Worm (Caenorhabditis elegans) whole organism, midembryonic: ENCODE data around the gene ZK899.1.

Source experiments
- T22C8.4 ChIP-seq: fragments of 200-800 bp; sonication (Bioruptor generic); IDR thresholded peaks from 2 replicates; pipeline ENCODE4 v1.3.6; 2022; ENCODE audit warnings: missing genetic modification characterization, missing compliant biosample characterization
- cog-1 ChIP-seq: sonication (generic microtip); optimal IDR thresholded peaks from 2 replicates; lab custom pipeline; 2016; ENCODE audit warnings: missing genetic modification characterization, missing compliant biosample characterization
- flt-1 ChIP-seq: fragments of 200-800 bp; sonication (Bioruptor generic); IDR thresholded peaks from 2 replicates; pipeline ENCODE4 v1.3.6; 2022; ENCODE audit warnings: missing genetic modification characterization, missing compliant biosample characterization
- klf-2 ChIP-seq: fragments of 200-800 bp; sonication (Bioruptor generic); conservative IDR thresholded peaks from 2 replicates; pipeline ENCODE4 v1.3.6; 2022; ENCODE audit warnings: missing genetic modification reagents, missing genetic modification characterization, missing compliant biosample characterization
- med-1 ChIP-seq: sonication (generic microtip); optimal IDR thresholded peaks from 2 replicates; lab custom pipeline; 2017; ENCODE audit warnings: missing genetic modification characterization, mild to moderate bottlenecking, missing compliant biosample characterization, antibody characterized with exemption, missing genetic modification reagents; ENCODE audit not compliant: insufficient read depth
- ref-1 ChIP-seq: fragments of 200-800 bp; sonication (Bioruptor generic); conservative IDR thresholded peaks from 2 replicates; pipeline ENCODE4 v1.3.6; 2022; ENCODE audit warnings: missing genetic modification reagents, missing genetic modification characterization, missing compliant biosample characterization
- tab-1 ChIP-seq: fragments of 200-800 bp; sonication (Bioruptor generic); IDR thresholded peaks from 2 replicates; pipeline ENCODE4 v1.3.6; 2022; ENCODE audit warnings: missing genetic modification characterization, missing compliant biosample characterization
- ztf-23 ChIP-seq: fragments of 200-800 bp; sonication (Bioruptor generic); IDR thresholded peaks from 2 replicates; pipeline ENCODE4 v1.3.6; 2022; ENCODE audit warnings: missing genetic modification reagents, missing genetic modification characterization, missing compliant biosample characterization
- ztf-29 ChIP-seq: fragments of 200-800 bp; sonication (Bioruptor generic); IDR thresholded peaks from 2 replicates; pipeline ENCODE4 v1.3.6; 2022; ENCODE audit warnings: missing genetic modification reagents, missing genetic modification characterization, missing compliant biosample characterization

Gene ZK899.1

ce11 chrX:9417948-9418347, 28.5 kb upstream of the ZK899.1 start:
- TF ChIP-seq ztf-23 (GFP tag; lab: Robert Waterston, UW) (no peak), med-1 (GFP tag; lab: Kevin White, UChicago) (no peak), tab-1 (GFP tag; lab: Robert Waterston, UW) (no peak), T22C8.4 (no peak), klf-2 (GFP tag; lab: Robert Waterston, UW) (no peak), ztf-29 (GFP tag; lab: Robert Waterston, UW) (no peak), flt-1 (GFP tag; lab: Robert Waterston, UW) (no peak), cog-1 (tag; lab: Kevin White, UChicago) (no peak), ref-1 (no peak)

ce11 chrX:9428059-9428458, 18.4 kb upstream of the ZK899.1 start, which contains the start of gene B0272.4:
Gene B0272.4 (plus strand): TSS chrX:9428431.
- TF ChIP-seq cog-1 (tag; lab: Kevin White, UChicago) = no peak

ce11 chrX:9431002-9431482, 15.4 kb upstream of the ZK899.1 start, which contains the start of gene B0272.3:
Gene B0272.3 (plus strand): TSS chrX:9431432.
- TF ChIP-seq cog-1 (tag; lab: Kevin White, UChicago) (peak; percentile 17), tab-1 (GFP tag; lab: Robert Waterston, UW) (no peak)

- no peak for TF ChIP-seq ztf-23 (GFP tag; lab: Robert Waterston, UW)
- TF ChIP-seq ztf-29 (GFP tag; lab: Robert Waterston, UW) = no peak
- no peak for TF ChIP-seq cog-1 (tag; lab: Kevin White, UChicago)
- no peak for TF ChIP-seq klf-2 (GFP tag; lab: Robert Waterston, UW)
- no peak for TF ChIP-seq tab-1 (GFP tag; lab: Robert Waterston, UW)
- TF ChIP-seq med-1 (GFP tag; lab: Kevin White, UChicago) = no peak
- no peak for TF ChIP-seq flt-1 (GFP tag; lab: Robert Waterston, UW)
- no peak for TF ChIP-seq ref-1
- TF ChIP-seq T22C8.4 = no peak
These were observed 9.6 kb upstream of the ZK899.1 start, which contains the start of gene tbb-4 for ce11 chrX:9436843-9437312. Gene tbb-4 (minus strand): TSS chrX:9436893.

- no peak for TF ChIP-seq ref-1
- no peak for TF ChIP-seq T22C8.4
- no peak for TF ChIP-seq med-1 (GFP tag; lab: Kevin White, UChicago)
- no peak for TF ChIP-seq klf-2 (GFP tag; lab: Robert Waterston, UW)
- peak; percentile 32 for TF ChIP-seq cog-1 (tag; lab: Kevin White, UChicago)
- TF ChIP-seq tab-1 (GFP tag; lab: Robert Waterston, UW) = no peak
These were observed 4.9 kb upstream of the ZK899.1 start, which contains the start of gene memb-1 for ce11 chrX:9441512-9441911. Gene memb-1 (minus strand): TSS chrX:9441571.

- TF ChIP-seq med-1 (GFP tag; lab: Kevin White, UChicago) (no peak), cog-1 (tag; lab: Kevin White, UChicago) (no peak), flt-1 (GFP tag; lab: Robert Waterston, UW) (no peak)
These were observed 2.6 kb upstream of the ZK899.1 start for ce11 chrX:9443871-9444270.

ce11 chrX:9449330-9449729, 2.9 kb downstream of the ZK899.1 start, which contains the start of gene ZK899.7:
Gene ZK899.7 (minus strand): TSS chrX:9449430.
- TF ChIP-seq med-1 (GFP tag; lab: Kevin White, UChicago) (no peak), ztf-29 (GFP tag; lab: Robert Waterston, UW) (no peak), T22C8.4 (no peak), ref-1 (no peak), tab-1 (GFP tag; lab: Robert Waterston, UW) (no peak), klf-2 (GFP tag; lab: Robert Waterston, UW) (no peak), flt-1 (GFP tag; lab: Robert Waterston, UW) (no peak)

ce11 chrX:9451944-9452453, 5.6 kb downstream of the ZK899.1 start, which contains the start of gene ZK899.2:
Gene ZK899.2 (minus strand): TSS chrX:9451994.
- TF ChIP-seq ref-1 = no peak
- no peak for TF ChIP-seq ztf-23 (GFP tag; lab: Robert Waterston, UW)
- TF ChIP-seq klf-2 (GFP tag; lab: Robert Waterston, UW) = no peak
- TF ChIP-seq T22C8.4 = no peak
- TF ChIP-seq ztf-29 (GFP tag; lab: Robert Waterston, UW) = no peak
- no peak for TF ChIP-seq flt-1 (GFP tag; lab: Robert Waterston, UW)
- no peak for TF ChIP-seq cog-1 (tag; lab: Kevin White, UChicago)
- TF ChIP-seq tab-1 (GFP tag; lab: Robert Waterston, UW) = no peak

- TF ChIP-seq ztf-29 (GFP tag; lab: Robert Waterston, UW) (no peak), klf-2 (GFP tag; lab: Robert Waterston, UW) (no peak)
These were observed 6.2 kb downstream of the ZK899.1 start, which contains the start of gene ZK899.3 for ce11 chrX:9452483-9453198. Gene ZK899.3 (plus strand): TSS chrX:9453148.

- TF ChIP-seq tab-1 (GFP tag; lab: Robert Waterston, UW) (no peak), ztf-23 (GFP tag; lab: Robert Waterston, UW) (no peak), ztf-29 (GFP tag; lab: Robert Waterston, UW) (no peak), T22C8.4 (no peak), med-1 (GFP tag; lab: Kevin White, UChicago) (no peak), flt-1 (GFP tag; lab: Robert Waterston, UW) (no peak), cog-1 (tag; lab: Kevin White, UChicago) (no peak), klf-2 (GFP tag; lab: Robert Waterston, UW) (no peak), ref-1 (no peak)
These were observed 10.1 kb downstream of the ZK899.1 start for ce11 chrX:9456579-9456978.
